Fruit fly (Drosophila melanogaster) whole organism, embryonic: ENCODE data around the gene CG12057.

Experiments used
- CG11696 ChIP-seq: fragments of 200-800 bp; sonication (Bioruptor generic); IDR thresholded peaks from 2 replicates; pipeline ENCODE4 v1.3.6; 2022; ENCODE audit warnings: missing biosample characterization, missing genetic modification characterization
- CG13123 ChIP-seq: fragments of 200-800 bp; sonication (Bioruptor generic); optimal IDR thresholded peaks from 2 replicates; lab custom pipeline; 2016; ENCODE audit warnings: missing biosample characterization, missing genetic modification characterization
- CG14014 ChIP-seq: fragments of 200-800 bp; sonication (Bioruptor generic); IDR thresholded peaks from 2 replicates; pipeline ENCODE4 v1.3.6; 2022; ENCODE audit warnings: missing biosample characterization, missing genetic modification characterization
- CG15514 ChIP-seq: fragments of 200-800 bp; sonication (Bioruptor generic); optimal IDR thresholded peaks from 3 replicates; lab custom pipeline; 2017; ENCODE audit warnings: missing biosample characterization, missing genetic modification characterization, mild to moderate bottlenecking, moderate library complexity, missing genetic modification reagents
- CG16863 ChIP-seq: fragments of 200-800 bp; sonication (Bioruptor generic); optimal IDR thresholded peaks from 3 replicates; lab custom pipeline; 2016; ENCODE audit warnings: missing biosample characterization, missing genetic modification characterization
- CG17385 ChIP-seq: fragments of 200-800 bp; sonication (Bioruptor generic); optimal IDR thresholded peaks from 3 replicates; lab custom pipeline; 2018; ENCODE audit warnings: missing biosample characterization, mild to moderate bottlenecking, missing genetic modification characterization
- CG18599 ChIP-seq: fragments of 200-800 bp; sonication (Bioruptor generic); optimal IDR thresholded peaks from 3 replicates; lab custom pipeline; 2017; ENCODE audit warnings: missing biosample characterization, missing genetic modification characterization, mild to moderate bottlenecking, moderate library complexity, missing genetic modification reagents
- CG2129 ChIP-seq: fragments of 200-800 bp; sonication (Bioruptor generic); IDR thresholded peaks from 2 replicates; pipeline ENCODE4 v1.3.6; 2022; ENCODE audit warnings: missing biosample characterization, missing genetic modification characterization; ENCODE audit not compliant: partially characterized antibody
- CG3065 ChIP-seq: fragments of 200-800 bp; sonication (Bioruptor generic); optimal IDR thresholded peaks from 2 replicates; lab custom pipeline; 2016; ENCODE audit warnings: missing biosample characterization, missing genetic modification characterization
- CG34224 ChIP-seq: fragments of 200-800 bp; sonication (Bioruptor generic); IDR thresholded peaks from 3 replicates; pipeline ENCODE4 v1.3.6; 2022; ENCODE audit warnings: missing biosample characterization, missing genetic modification characterization; ENCODE audit not compliant: partially characterized antibody
- CG4360 ChIP-seq: fragments of 200-800 bp; sonication (Bioruptor generic); IDR thresholded peaks from 2 replicates; pipeline ENCODE4 v1.3.6; 2022; ENCODE audit warnings: missing biosample characterization, missing genetic modification characterization
- CG4424 ChIP-seq: fragments of 200-800 bp; sonication (Bioruptor generic); optimal IDR thresholded peaks from 3 replicates; lab custom pipeline; 2016; ENCODE audit warnings: missing biosample characterization, missing genetic modification characterization
- CG4730 ChIP-seq: fragments of 200-800 bp; sonication (Bioruptor generic); IDR thresholded peaks from 2 replicates; pipeline ENCODE4 v1.3.6; 2022; ENCODE audit warnings: missing biosample characterization, missing genetic modification characterization
- CG7357 ChIP-seq: fragments of 200-800 bp; sonication (Bioruptor generic); IDR thresholded peaks from 3 replicates; pipeline ENCODE4 v1.3.6; 2022; ENCODE audit warnings: missing biosample characterization, missing genetic modification characterization
- CG8281 ChIP-seq: fragments of 200-800 bp; sonication (Bioruptor generic); optimal IDR thresholded peaks from 2 replicates; lab custom pipeline; 2018; ENCODE audit warnings: missing biosample characterization, mild to moderate bottlenecking, missing genetic modification characterization, moderate library complexity
- CHES-1-like ChIP-seq: fragments of 200-800 bp; sonication (Bioruptor generic); optimal IDR thresholded peaks from 2 replicates; lab custom pipeline; 2016; ENCODE audit warnings: missing biosample characterization, missing genetic modification characterization
- Doc2 ChIP-seq: fragments of 200-800 bp; sonication (Bioruptor generic); IDR thresholded peaks from 2 replicates; pipeline ENCODE4 v1.3.6; 2022; ENCODE audit warnings: missing biosample characterization, missing genetic modification characterization
- Elba2 ChIP-seq: fragments of 200-800 bp; sonication (Bioruptor generic); optimal IDR thresholded peaks from 3 replicates; lab custom pipeline; 2016; ENCODE audit warnings: missing biosample characterization, missing genetic modification characterization
- Ets97D ChIP-seq: fragments of 200-800 bp; sonication (Bioruptor generic); optimal IDR thresholded peaks from 3 replicates; lab custom pipeline; 2016; ENCODE audit warnings: missing biosample characterization, missing genetic modification characterization
- Hr3 ChIP-seq: fragments of 200-800 bp; sonication (Bioruptor generic); optimal IDR thresholded peaks from 3 replicates; lab custom pipeline; 2016; ENCODE audit warnings: missing biosample characterization, missing genetic modification characterization
- Lim3 ChIP-seq: fragments of 200-800 bp; sonication (Bioruptor generic); IDR thresholded peaks from 2 replicates; pipeline ENCODE4 v1.3.6; 2022; ENCODE audit warnings: missing biosample characterization, missing genetic modification characterization
- Lpt ChIP-seq: fragments of >200 bp; optimal IDR thresholded peaks from 2 replicates; lab custom pipeline; 2018; ENCODE audit warnings: missing biosample characterization, missing genetic modification characterization
- Max ChIP-seq: fragments of 200-800 bp; sonication (Bioruptor generic); optimal IDR thresholded peaks from 2 replicates; lab custom pipeline; 2016; ENCODE audit warnings: missing biosample characterization, mild to moderate bottlenecking, missing genetic modification characterization
- Mes4 ChIP-seq: fragments of 200-800 bp; sonication (Bioruptor generic); optimal IDR thresholded peaks from 2 replicates; lab custom pipeline; 2016; ENCODE audit warnings: missing biosample characterization, missing genetic modification characterization
- NC2α ChIP-seq: fragments of 200-800 bp; sonication (Bioruptor generic); optimal IDR thresholded peaks from 2 replicates; lab custom pipeline; 2016; ENCODE audit warnings: missing biosample characterization, missing genetic modification characterization
- chinmo ChIP-seq: fragments of 200-800 bp; sonication (Bioruptor generic); IDR thresholded peaks from 4 replicates; pipeline ENCODE4 v1.3.6; 2022; ENCODE audit warnings: missing biosample characterization, missing genetic modification characterization; ENCODE audit not compliant: partially characterized antibody
- ci ChIP-seq: fragments of 200-800 bp; sonication (Bioruptor generic); IDR thresholded peaks from 3 replicates; pipeline ENCODE4 v1.3.6; 2022; ENCODE audit warnings: missing biosample characterization, missing genetic modification characterization
- da ChIP-seq: fragments of 200-800 bp; sonication (Bioruptor generic); optimal IDR thresholded peaks from 2 replicates; lab custom pipeline; 2016; ENCODE audit warnings: missing biosample characterization, missing genetic modification characterization
- emc ChIP-seq: fragments of 200-800 bp; sonication (Bioruptor generic); optimal IDR thresholded peaks from 2 replicates; lab custom pipeline; 2016; ENCODE audit warnings: missing biosample characterization, missing genetic modification characterization
- gsb ChIP-seq: fragments of 200-800 bp; sonication (Bioruptor generic); IDR thresholded peaks from 2 replicates; pipeline ENCODE4 v1.3.6; 2022; ENCODE audit warnings: missing biosample characterization, missing genetic modification characterization
- hkb ChIP-seq, 2 experiments: fragments of 200-800 bp in 1 of 2; fragments of >200 bp in 1 of 2; sonication (Bioruptor generic) in 1 of 2; IDR thresholded peaks in 1 of 2; optimal IDR thresholded peaks in 1 of 2; 2 replicates each; pipeline versions ENCODE4 v1.3.6 to Lab custom; 2017 to 2022; ENCODE audit warnings: missing biosample characterization in 1 of 2, missing genetic modification characterization in 1 of 2
- jigr1 ChIP-seq: fragments of 200-800 bp; sonication (Bioruptor generic); IDR thresholded peaks from 3 replicates; pipeline ENCODE4 v1.3.6; 2022; ENCODE audit warnings: missing biosample characterization, missing genetic modification characterization
- klu ChIP-seq: fragments of 200-800 bp; sonication (Bioruptor generic); IDR thresholded peaks from 2 replicates; pipeline ENCODE4 v1.3.6; 2022; ENCODE audit warnings: missing biosample characterization, missing genetic modification characterization
- lilli ChIP-seq: fragments of 200-800 bp; sonication (Bioruptor generic); optimal IDR thresholded peaks from 3 replicates; lab custom pipeline; 2016; ENCODE audit warnings: missing biosample characterization, missing genetic modification characterization
- lmd ChIP-seq: fragments of 200-800 bp; sonication (Bioruptor generic); IDR thresholded peaks from 2 replicates; pipeline ENCODE4 v1.3.6; 2022; ENCODE audit warnings: missing biosample characterization, missing genetic modification characterization
- luna ChIP-seq: fragments of 200-800 bp; sonication (Bioruptor generic); optimal IDR thresholded peaks from 2 replicates; lab custom pipeline; 2016; ENCODE audit warnings: missing biosample characterization, missing genetic modification characterization
- mam ChIP-seq: fragments of 200-800 bp; sonication (Bioruptor generic); optimal IDR thresholded peaks from 3 replicates; lab custom pipeline; 2016; ENCODE audit warnings: missing biosample characterization, missing genetic modification characterization
- nau ChIP-seq: fragments of 200-800 bp; sonication (Bioruptor generic); optimal IDR thresholded peaks from 3 replicates; lab custom pipeline; 2017; ENCODE audit warnings: missing biosample characterization, mild to moderate bottlenecking, missing genetic modification characterization, missing genetic modification reagents
- nom ChIP-seq: fragments of 200-800 bp; sonication (Bioruptor generic); optimal IDR thresholded peaks from 2 replicates; lab custom pipeline; 2017; ENCODE audit warnings: missing biosample characterization, missing genetic modification characterization, mild to moderate bottlenecking, moderate library complexity, missing genetic modification reagents
- ranshi ChIP-seq: fragments of 200-800 bp; sonication (Bioruptor generic); IDR thresholded peaks from 2 replicates; pipeline ENCODE4 v1.3.6; 2022; ENCODE audit warnings: missing biosample characterization, missing genetic modification characterization
- sc ChIP-seq, 3 experiments: fragments of >200 bp in 2 of 3; fragments of 200-800 bp in 1 of 3; sonication (Bioruptor generic) in 1 of 3; optimal IDR thresholded peaks; 2 replicates in 2 of 3; 3 replicates in 1 of 3; lab custom pipeline; 2017; ENCODE audit warnings: mild to moderate bottlenecking in 1 of 3, missing biosample characterization in 1 of 3, missing genetic modification characterization in 1 of 3, missing genetic modification reagents in 1 of 3
- schlank ChIP-seq: fragments of 200-800 bp; sonication (Bioruptor generic); optimal IDR thresholded peaks from 2 replicates; lab custom pipeline; 2018; ENCODE audit warnings: missing biosample characterization, mild to moderate bottlenecking, missing genetic modification characterization
- stc ChIP-seq: fragments of 200-800 bp; sonication (Bioruptor generic); IDR thresholded peaks from 2 replicates; pipeline ENCODE4 v1.3.6; 2022; ENCODE audit warnings: missing biosample characterization, missing genetic modification characterization
- stwl ChIP-seq: fragments of 200-800 bp; sonication (Bioruptor generic); optimal IDR thresholded peaks from 3 replicates; lab custom pipeline; 2018; ENCODE audit warnings: missing biosample characterization, mild to moderate bottlenecking, missing genetic modification characterization, moderate library complexity
- toy ChIP-seq: fragments of 200-800 bp; sonication (Bioruptor generic); IDR thresholded peaks from 2 replicates; pipeline ENCODE4 v1.3.6; 2022; ENCODE audit warnings: missing biosample characterization, missing genetic modification characterization
- tup ChIP-seq: fragments of 200-800 bp; sonication (Bioruptor generic); optimal IDR thresholded peaks from 2 replicates; lab custom pipeline; 2016; ENCODE audit warnings: missing biosample characterization, mild to moderate bottlenecking, missing genetic modification characterization, moderate library complexity
- vnd ChIP-seq: fragments of 200-800 bp; sonication (Bioruptor generic); IDR thresholded peaks from 3 replicates; pipeline ENCODE4 v1.3.6; 2022; ENCODE audit warnings: missing biosample characterization, missing genetic modification characterization; ENCODE audit not compliant: partially characterized antibody
- zen2 ChIP-seq: fragments of 200-800 bp; sonication (Bioruptor generic); IDR thresholded peaks from 3 replicates; pipeline ENCODE4 v1.3.6; 2022; ENCODE audit warnings: missing biosample characterization, missing genetic modification characterization; ENCODE audit not compliant: partially characterized antibody

The CG12057 gene

DNA sequence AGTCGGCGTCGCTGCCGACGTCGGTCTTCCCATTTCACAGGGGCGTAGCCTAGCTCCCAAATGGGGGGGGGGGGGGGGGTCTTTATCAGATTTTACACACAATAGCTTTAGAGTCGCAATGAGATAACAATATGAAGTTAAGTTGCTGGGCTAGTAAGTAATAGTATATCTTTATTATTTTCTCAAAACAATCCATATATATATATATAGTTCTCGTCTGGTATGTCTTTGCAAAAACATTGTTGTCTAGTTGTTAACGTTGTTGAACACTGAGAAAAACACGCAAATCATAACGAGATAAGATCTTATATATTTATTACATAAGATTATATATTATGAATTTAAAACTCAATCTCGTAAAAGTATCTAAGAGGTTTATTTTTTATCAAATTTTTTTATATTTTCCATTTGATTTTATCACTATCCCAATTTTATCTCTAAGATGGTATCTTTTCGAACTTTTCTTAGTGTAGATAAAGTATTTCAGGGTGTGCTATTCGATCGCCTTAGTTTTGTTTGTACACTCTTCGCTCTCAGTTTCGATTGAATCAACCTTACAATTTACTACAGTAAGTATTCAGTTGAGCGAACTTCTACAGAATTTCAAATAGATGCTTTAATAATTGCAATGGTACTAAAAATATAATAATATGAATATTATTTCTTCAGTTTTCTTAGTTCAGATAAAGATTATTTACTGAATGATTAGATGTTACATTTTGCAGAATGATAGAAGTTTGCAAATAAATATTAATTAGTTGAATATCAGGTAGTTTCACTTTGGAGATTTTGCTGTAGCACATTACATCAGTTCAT, 10.6 kb downstream of the CG12057 start (continued):
- TF ChIP-seq toy (GFP tag; lab: Robert Waterston, UW) (peak; percentile 66), CG4730 (GFP tag; lab: Robert Waterston, UW) (peak; percentile 78), CG16863 (GFP tag; lab: Kevin White, UChicago) (no peak), gsb (GFP tag; lab: Robert Waterston, UW) (peak; percentile 83), tup (GFP tag; lab: Kevin White, UChicago) (no peak), schlank (tag; lab: Kevin White, UChicago) (peak; percentile 78), CG17385 (GFP tag; lab: Kevin White, UChicago) (peak; percentile 69), da (no peak), Lim3 (GFP tag; lab: Robert Waterston, UW) (no peak), hkb (optimal IDR thresholded peaks at IDR 0.05; lab: Kevin White, UChicago) (no peak), hkb (GFP tag; IDR thresholded peaks at IDR 0.05; lab: Robert Waterston, UW) (peak; percentile 64), CG3065 (no peak), sc (optimal IDR thresholded peaks at IDR 0.05; lab: Kevin White, UChicago) (no peak), sc (GFP tag; optimal IDR thresholded peaks at IDR 0.05; lab: Kevin White, UChicago) (no peak), CG2129 (GFP tag; lab: Robert Waterston, UW) (no peak), CHES-1-like (no peak), Hr3 (peak; percentile 52), Ets97D (no peak), lmd (GFP tag; lab: Robert Waterston, UW) (peak; percentile 80; the same call in 1 of the 2 replicates), Max (GFP tag; lab: Kevin White, UChicago) (no peak), CG11696 (GFP tag; lab: Robert Waterston, UW) (peak; percentile 72), stc (peak; percentile 69), stwl (tag; lab: Kevin White, UChicago) (no peak), CG18599 (GFP tag; lab: Kevin White, UChicago) (peak; percentile 93), NC2α (GFP tag; lab: Kevin White, UChicago) (no peak), ranshi (GFP tag; lab: Robert Waterston, UW) (peak; percentile 65), CG4424 (GFP tag; lab: Kevin White, UChicago) (peak; percentile 43), luna (GFP tag; lab: Kevin White, UChicago) (peak; percentile 16), Elba2 (GFP tag; lab: Kevin White, UChicago) (no peak), CG14014 (GFP tag; lab: Robert Waterston, UW) (peak; percentile 89), CG15514 (GFP tag; lab: Kevin White, UChicago) (peak; percentile 87), CG7357 (GFP tag; lab: Robert Waterston, UW) (peak; percentile 69), ci (GFP tag; lab: Robert Waterston, UW) (peak; percentile 61; the same call in 1 of the 3 replicates), chinmo (no peak), klu (GFP tag; lab: Robert Waterston, UW) (peak; percentile 60; the same call in 1 of the 2 replicates), mam (GFP tag; lab: Kevin White, UChicago) (peak; percentile 41), emc (no peak), Mes4 (GFP tag; lab: Kevin White, UChicago) (no peak), CG34224 (no peak), lilli (peak; percentile 23), CG8281 (tag; lab: Kevin White, UChicago) (peak; percentile 35), nom (no peak), jigr1 (GFP tag; lab: Robert Waterston, UW) (no peak), zen2 (GFP tag; lab: Robert Waterston, UW) (no peak), CG13123 (GFP tag; lab: Kevin White, UChicago) (no peak), vnd (GFP tag; lab: Robert Waterston, UW) (no peak), Doc2 (GFP tag; lab: Robert Waterston, UW) (peak; percentile 40; the same call in 1 of the 2 replicates), nau (GFP tag; lab: Kevin White, UChicago) (no peak), CG4360 (GFP tag; lab: Robert Waterston, UW) (no peak; the same call in 1 of the 2 replicates), Lpt (no peak)
